Fruit fly (Drosophila melanogaster) whole organism, embryonic: Measurements from ENCODE around the gene CG42393.
A peak's percentile ranks its signal among the peaks of the same experiment; 100 is the strongest.

Source experiments
- Asciz ChIP-seq: fragments of 200-800 bp; sonication (Bioruptor generic); optimal IDR thresholded peaks from 2 replicates; lab custom pipeline; 2017; ENCODE audit warnings: missing biosample characterization, mild to moderate bottlenecking, missing genetic modification characterization, missing genetic modification reagents
- Atf3 ChIP-seq: fragments of 200-800 bp; sonication (Bioruptor generic); optimal IDR thresholded peaks from 3 replicates; lab custom pipeline; 2016; ENCODE audit warnings: missing biosample characterization, missing genetic modification characterization
- CG11398 ChIP-seq: fragments of 200-800 bp; sonication (Bioruptor generic); optimal IDR thresholded peaks from 2 replicates; lab custom pipeline; 2016; ENCODE audit warnings: missing biosample characterization, missing genetic modification characterization
- CG14667 ChIP-seq: fragments of 200-800 bp; sonication (Bioruptor generic); IDR thresholded peaks from 2 replicates; pipeline ENCODE4 v1.3.6; 2022; ENCODE audit warnings: missing biosample characterization, missing genetic modification characterization
- CG14710 ChIP-seq: fragments of 200-800 bp; sonication (Bioruptor generic); optimal IDR thresholded peaks from 3 replicates; lab custom pipeline; 2019; ENCODE audit warnings: missing biosample characterization, mild to moderate bottlenecking, missing genetic modification characterization, moderate library complexity
- CG15479 ChIP-seq: fragments of 200-800 bp; sonication (Bioruptor generic); optimal IDR thresholded peaks from 3 replicates; lab custom pipeline; 2019; ENCODE audit warnings: missing biosample characterization, mild to moderate bottlenecking, missing genetic modification characterization, moderate library complexity
- CG15514 ChIP-seq: fragments of 200-800 bp; sonication (Bioruptor generic); optimal IDR thresholded peaks from 3 replicates; lab custom pipeline; 2017; ENCODE audit warnings: missing biosample characterization, missing genetic modification characterization, mild to moderate bottlenecking, moderate library complexity, missing genetic modification reagents
- CG1647 ChIP-seq: fragments of 200-800 bp; sonication (Bioruptor generic); optimal IDR thresholded peaks from 3 replicates; lab custom pipeline; 2016; ENCODE audit warnings: missing biosample characterization, missing genetic modification characterization
- CG17186 ChIP-seq: fragments of 200-800 bp; sonication (Bioruptor generic); optimal IDR thresholded peaks from 3 replicates; lab custom pipeline; 2017; ENCODE audit warnings: missing biosample characterization, missing genetic modification reagents, missing genetic modification characterization
- CG17328 ChIP-seq: fragments of 200-800 bp; sonication (Bioruptor generic); IDR thresholded peaks from 2 replicates; pipeline ENCODE4 v1.3.6; 2022; ENCODE audit warnings: missing biosample characterization, missing genetic modification characterization
- CG31388 ChIP-seq: fragments of 200-800 bp; sonication (Bioruptor generic); optimal IDR thresholded peaks from 2 replicates; lab custom pipeline; 2016; ENCODE audit warnings: missing biosample characterization, missing genetic modification characterization
- CG32532 ChIP-seq: fragments of 200-800 bp; sonication (Bioruptor generic); IDR thresholded peaks from 2 replicates; pipeline ENCODE4 v1.3.6; 2022; ENCODE audit warnings: missing biosample characterization, missing genetic modification characterization
- CG3726 ChIP-seq: fragments of 200-800 bp; sonication (Bioruptor generic); IDR thresholded peaks from 3 replicates; pipeline ENCODE4, ENCODE4 v1.3.6; 2022; ENCODE audit warnings: missing biosample characterization, missing genetic modification characterization
- CG43689 ChIP-seq: fragments of 200-800 bp; sonication (Bioruptor generic); IDR thresholded peaks from 2 replicates; pipeline ENCODE4 v1.3.6; 2022; ENCODE audit warnings: missing biosample characterization, missing genetic modification characterization
- CG8944 ChIP-seq: fragments of 200-800 bp; sonication (Bioruptor generic); optimal IDR thresholded peaks from 3 replicates; lab custom pipeline; 2016; ENCODE audit warnings: missing biosample characterization, missing genetic modification characterization
- CG9609 ChIP-seq: fragments of 200-800 bp; sonication (Bioruptor generic); optimal IDR thresholded peaks from 3 replicates; lab custom pipeline; 2016; ENCODE audit warnings: missing biosample characterization, missing genetic modification characterization
- CG9727 ChIP-seq: fragments of 200-800 bp; sonication (Bioruptor generic); optimal IDR thresholded peaks from 3 replicates; lab custom pipeline; 2017; ENCODE audit warnings: missing biosample characterization, mild to moderate bottlenecking, missing genetic modification characterization
- CG9817 ChIP-seq: fragments of 200-800 bp; sonication (Bioruptor generic); optimal IDR thresholded peaks from 2 replicates; lab custom pipeline; 2018; ENCODE audit warnings: missing biosample characterization, mild to moderate bottlenecking, missing genetic modification characterization, moderate library complexity
- CrebB ChIP-seq: fragments of 200-800 bp; sonication (Bioruptor generic); optimal IDR thresholded peaks from 3 replicates; lab custom pipeline; 2018; ENCODE audit warnings: missing biosample characterization, mild to moderate bottlenecking, missing genetic modification characterization
- Dad ChIP-seq: fragments of 200-800 bp; sonication (Bioruptor generic); optimal IDR thresholded peaks from 3 replicates; lab custom pipeline; 2016; ENCODE audit warnings: missing biosample characterization, missing genetic modification characterization
- Dip2 ChIP-seq: fragments of 200-800 bp; sonication (Bioruptor generic); IDR thresholded peaks from 2 replicates; pipeline ENCODE4 v1.3.6; 2022; ENCODE audit warnings: missing biosample characterization, missing genetic modification characterization
- Hey ChIP-seq: fragments of 200-800 bp; sonication (Bioruptor generic); optimal IDR thresholded peaks from 3 replicates; lab custom pipeline; 2018; ENCODE audit warnings: missing biosample characterization, mild to moderate bottlenecking, missing genetic modification characterization
- NC2α ChIP-seq: fragments of 200-800 bp; sonication (Bioruptor generic); optimal IDR thresholded peaks from 2 replicates; lab custom pipeline; 2016; ENCODE audit warnings: missing biosample characterization, missing genetic modification characterization
- Nf-YA ChIP-seq: fragments of 200-800 bp; sonication (Bioruptor generic); IDR thresholded peaks from 2 replicates; pipeline ENCODE4 v1.3.6; 2022; ENCODE audit warnings: missing biosample characterization, missing genetic modification characterization
- NfI ChIP-seq: fragments of 200-800 bp; sonication (Bioruptor generic); optimal IDR thresholded peaks from 3 replicates; lab custom pipeline; 2018; ENCODE audit warnings: missing biosample characterization, mild to moderate bottlenecking, missing genetic modification characterization, moderate library complexity
- Opbp ChIP-seq: fragments of 200-800 bp; sonication (Bioruptor generic); IDR thresholded peaks from 3 replicates; pipeline ENCODE4 v1.3.6; 2022; ENCODE audit warnings: missing biosample characterization, missing genetic modification characterization; ENCODE audit not compliant: partially characterized antibody
- Spps ChIP-seq: fragments of 200-800 bp; sonication (Bioruptor generic); optimal IDR thresholded peaks from 2 replicates; lab custom pipeline; 2018; ENCODE audit warnings: missing biosample characterization, mild to moderate bottlenecking, missing genetic modification characterization
- Xbp1 ChIP-seq: fragments of 200-800 bp; sonication (Bioruptor generic); optimal IDR thresholded peaks from 3 replicates; lab custom pipeline; 2016; ENCODE audit warnings: missing biosample characterization, mild to moderate bottlenecking, missing genetic modification characterization
- az2 ChIP-seq: fragments of 200-800 bp; sonication (Bioruptor generic); optimal IDR thresholded peaks from 3 replicates; lab custom pipeline; 2016; ENCODE audit warnings: missing biosample characterization, missing genetic modification characterization
- dm ChIP-seq: fragments of 200-800 bp; sonication (Bioruptor generic); optimal IDR thresholded peaks from 3 replicates; lab custom pipeline; 2016; ENCODE audit warnings: missing biosample characterization, missing genetic modification characterization
- emc ChIP-seq: fragments of 200-800 bp; sonication (Bioruptor generic); optimal IDR thresholded peaks from 2 replicates; lab custom pipeline; 2016; ENCODE audit warnings: missing biosample characterization, missing genetic modification characterization
- ftz-f1 ChIP-seq: fragments of 200-800 bp; sonication (Bioruptor generic); optimal IDR thresholded peaks from 2 replicates; lab custom pipeline; 2016; ENCODE audit warnings: missing biosample characterization, missing genetic modification characterization
- gce ChIP-seq: fragments of 200-800 bp; sonication (Bioruptor generic); IDR thresholded peaks from 3 replicates; pipeline ENCODE4 v1.3.6; 2022; ENCODE audit warnings: missing biosample characterization, missing genetic modification characterization
- h ChIP-seq: fragments of >200 bp; optimal IDR thresholded peaks from 2 replicates; lab custom pipeline; 2017
- insv ChIP-seq, 2 experiments: fragments of 200-800 bp; sonication (Bioruptor generic); optimal IDR thresholded peaks; 3 replicates each; lab custom pipeline; 2016 to 2018; ENCODE audit warnings: missing biosample characterization in 2 of 2, missing genetic modification characterization in 2 of 2
- jing ChIP-seq: fragments of 200-800 bp; sonication (Bioruptor generic); optimal IDR thresholded peaks from 2 replicates; lab custom pipeline; 2018; ENCODE audit warnings: missing biosample characterization, mild to moderate bottlenecking, missing genetic modification characterization
- lola ChIP-seq, 3 experiments: fragments of >200 bp in 2 of 3; fragments of 200-800 bp in 1 of 3; sonication (Bioruptor generic) in 1 of 3; optimal IDR thresholded peaks; 2 replicates each; lab custom pipeline; 2017 to 2019; ENCODE audit warnings: missing biosample characterization in 3 of 3, missing genetic modification characterization in 3 of 3, mild to moderate bottlenecking in 1 of 3, moderate library complexity in 1 of 3
- nau ChIP-seq: fragments of 200-800 bp; sonication (Bioruptor generic); optimal IDR thresholded peaks from 3 replicates; lab custom pipeline; 2017; ENCODE audit warnings: missing biosample characterization, mild to moderate bottlenecking, missing genetic modification characterization, missing genetic modification reagents
- pita ChIP-seq: fragments of 200-800 bp; sonication (Bioruptor generic); optimal IDR thresholded peaks from 2 replicates; lab custom pipeline; 2017; ENCODE audit warnings: missing biosample characterization, mild to moderate bottlenecking, missing genetic modification characterization
- repo ChIP-seq: fragments of 200-800 bp; sonication (Bioruptor generic); optimal IDR thresholded peaks from 2 replicates; lab custom pipeline; 2016; ENCODE audit warnings: missing biosample characterization, missing genetic modification characterization
- rib ChIP-seq: fragments of 200-800 bp; sonication (Bioruptor generic); IDR thresholded peaks from 2 replicates; pipeline ENCODE4 v1.3.6; 2022; ENCODE audit warnings: missing biosample characterization, missing genetic modification characterization
- run ChIP-seq: fragments of 200-800 bp; sonication (Bioruptor generic); optimal IDR thresholded peaks from 3 replicates; lab custom pipeline; 2018; ENCODE audit warnings: missing biosample characterization, mild to moderate bottlenecking, missing genetic modification characterization
- schlank ChIP-seq: fragments of 200-800 bp; sonication (Bioruptor generic); optimal IDR thresholded peaks from 2 replicates; lab custom pipeline; 2018; ENCODE audit warnings: missing biosample characterization, mild to moderate bottlenecking, missing genetic modification characterization
- sd ChIP-seq: fragments of 200-800 bp; sonication (Bioruptor generic); optimal IDR thresholded peaks from 3 replicates; lab custom pipeline; 2018; ENCODE audit warnings: missing biosample characterization, mild to moderate bottlenecking, missing genetic modification characterization, moderate library complexity
- sim ChIP-seq: fragments of 200-800 bp; sonication (Bioruptor generic); IDR thresholded peaks from 2 replicates; pipeline ENCODE4 v1.3.6; 2022; ENCODE audit warnings: missing biosample characterization, missing genetic modification characterization
- sug ChIP-seq: fragments of 200-800 bp; optimal IDR thresholded peaks from 2 replicates; lab custom pipeline; 2019; ENCODE audit warnings: missing biosample characterization, mild to moderate bottlenecking, missing genetic modification characterization, moderate library complexity
- ttk ChIP-seq: fragments of 200-800 bp; sonication (Bioruptor generic); IDR thresholded peaks from 2 replicates; pipeline ENCODE4 v2.1.2; 2022; ENCODE audit warnings: missing biosample characterization, missing genetic modification characterization
- vnd ChIP-seq: fragments of 200-800 bp; sonication (Bioruptor generic); IDR thresholded peaks from 3 replicates; pipeline ENCODE4 v1.3.6; 2022; ENCODE audit warnings: missing biosample characterization, missing genetic modification characterization; ENCODE audit not compliant: partially characterized antibody
- zf30C ChIP-seq: fragments of 200-800 bp; sonication (Bioruptor generic); optimal IDR thresholded peaks from 3 replicates; lab custom pipeline; 2018; ENCODE audit warnings: missing biosample characterization, mild to moderate bottlenecking, missing genetic modification characterization

Gene CG42393

dm6 chr3L:18029546-18030300 lies 12.8 kb upstream of the CG42393 start (continued):
- TF ChIP-seq gce = peak; percentile 70; the same call in 1 of the 3 replicates
- peak; percentile 24 for TF ChIP-seq CG15479
- peak; percentile 74 for TF ChIP-seq CG9727 (GFP tag; lab: Kevin White, UChicago)
- TF ChIP-seq CrebB (tag; lab: Kevin White, UChicago) = peak; percentile 89
- peak; percentile 5 for TF ChIP-seq NfI (GFP tag; lab: Kevin White, UChicago)
- peak; percentile 88 for TF ChIP-seq Hey (tag; lab: Kevin White, UChicago)
- peak; percentile 91 for TF ChIP-seq sd (tag; lab: Kevin White, UChicago)
- peak in 1 of 3 experiments; percentile 55 for TF ChIP-seq lola (GFP tag; optimal IDR thresholded peaks at IDR 0.05; lab: Kevin White, UChicago)
- peak; percentile 88 for TF ChIP-seq sug (tag; lab: Kevin White, UChicago)
- no peak for TF ChIP-seq pita (GFP tag; lab: Kevin White, UChicago)
- no peak; the same call in 1 of the 2 replicates for TF ChIP-seq ttk
- peak in 1 of 2 experiments; percentile 36 for TF ChIP-seq insv (GFP tag; optimal IDR thresholded peaks at IDR 0.05; lab: Kevin White, UChicago)
- peak; percentile 84 for TF ChIP-seq CG11398 (GFP tag; lab: Kevin White, UChicago)
- peak; percentile 100 for TF ChIP-seq ftz-f1 (GFP tag; lab: Kevin White, UChicago)
- TF ChIP-seq CG14710 (tag; lab: Kevin White, UChicago) = peak; percentile 64
- TF ChIP-seq CG3726 = no peak; the same call in 2 of the 3 replicates
- TF ChIP-seq sim (GFP tag; lab: Robert Waterston, UW) = peak; percentile 75
- no peak for TF ChIP-seq h (lab: Kevin White, UChicago)
- TF ChIP-seq CG1647 (GFP tag; lab: Kevin White, UChicago) = peak; percentile 56
- TF ChIP-seq CG9817 = peak; percentile 21
- TF ChIP-seq NC2α (GFP tag; lab: Kevin White, UChicago) = peak; percentile 71
- no peak for TF ChIP-seq CG43689 (GFP tag; lab: Robert Waterston, UW)
- peak; percentile 62 for TF ChIP-seq CG8944
- no peak for TF ChIP-seq zf30C (GFP tag; lab: Kevin White, UChicago)
- no peak for TF ChIP-seq vnd
- peak; percentile 49 for TF ChIP-seq Dad
- no peak for TF ChIP-seq dm
- TF ChIP-seq rib (GFP tag; lab: Robert Waterston, UW) = peak; percentile 89
- no peak for TF ChIP-seq run (tag; lab: Kevin White, UChicago)
- TF ChIP-seq CG15514 = peak; percentile 79
- TF ChIP-seq emc (GFP tag; lab: Kevin White, UChicago) = no peak
- TF ChIP-seq nau (GFP tag; lab: Kevin White, UChicago) = peak; percentile 91
- TF ChIP-seq az2 (GFP tag; lab: Kevin White, UChicago) = peak; percentile 16
- peak; percentile 31 for TF ChIP-seq CG17186 (GFP tag; lab: Kevin White, UChicago)
- no peak for TF ChIP-seq CG31388
- TF ChIP-seq CG32532 = peak; percentile 25; the same call in 1 of the 2 replicates
- TF ChIP-seq schlank = peak; percentile 61
- TF ChIP-seq Xbp1 (GFP tag; lab: Kevin White, UChicago) = no peak
- TF ChIP-seq repo (GFP tag; lab: Kevin White, UChicago) = peak; percentile 75
- peak; percentile 20; the same call in 1 of the 2 replicates for TF ChIP-seq Nf-YA (GFP tag; lab: Robert Waterston, UW)
- peak; percentile 13 for TF ChIP-seq CG9609 (GFP tag; lab: Kevin White, UChicago)
- TF ChIP-seq Asciz (GFP tag; lab: Kevin White, UChicago) = peak; percentile 86
- peak; percentile 64 for TF ChIP-seq Atf3
- TF ChIP-seq Opbp (GFP tag; lab: Robert Waterston, UW) = 0 out of 3 replicates have a peak, but pooled peaks have one; percentile 6
- TF ChIP-seq Spps (tag; lab: Kevin White, UChicago) = peak; percentile 59
- no peak for TF ChIP-seq jing (GFP tag; lab: Kevin White, UChicago)
- TF ChIP-seq CG14667 (GFP tag; lab: Robert Waterston, UW) = no peak
- peak; percentile 78 for TF ChIP-seq CG17328 (GFP tag; lab: Robert Waterston, UW)
- no peak for TF ChIP-seq Dip2 (GFP tag; lab: Robert Waterston, UW)
